Worm (Caenorhabditis elegans): ENCODE results near the gene T07E3.2.

The T07E3.2 gene

DNA sequence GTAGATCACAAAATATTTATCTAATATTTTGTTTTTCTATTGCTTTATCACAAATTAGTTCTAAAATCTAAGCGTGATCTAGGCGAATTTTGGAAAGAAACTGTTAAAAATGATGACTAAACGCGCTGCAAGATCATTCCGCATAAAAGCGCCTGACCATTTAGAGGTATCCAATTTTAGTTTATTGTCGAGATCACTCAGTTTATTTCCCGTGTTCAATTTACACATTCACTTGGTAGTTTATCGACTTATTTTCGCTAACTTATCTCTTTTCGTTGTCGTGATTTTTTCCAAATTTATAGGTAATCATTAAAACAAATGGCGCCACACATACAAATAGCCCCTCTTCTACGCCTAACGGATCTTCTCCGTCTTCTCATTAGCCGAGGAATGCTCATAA is at the start of gene T07E3.2:
T07E3.2 (plus strand) TSS at position 301 of the 400 bp plus-strand sequence.
- TF ChIP-seq W03F9.2 (tag; optimal IDR thresholded peaks at IDR 0.05) (no peak), dao-5 (tag; optimal IDR thresholded peaks at IDR 0.05) (no peak), him-1 (tag; optimal IDR thresholded peaks at IDR 0.05) (no peak)

DNA sequence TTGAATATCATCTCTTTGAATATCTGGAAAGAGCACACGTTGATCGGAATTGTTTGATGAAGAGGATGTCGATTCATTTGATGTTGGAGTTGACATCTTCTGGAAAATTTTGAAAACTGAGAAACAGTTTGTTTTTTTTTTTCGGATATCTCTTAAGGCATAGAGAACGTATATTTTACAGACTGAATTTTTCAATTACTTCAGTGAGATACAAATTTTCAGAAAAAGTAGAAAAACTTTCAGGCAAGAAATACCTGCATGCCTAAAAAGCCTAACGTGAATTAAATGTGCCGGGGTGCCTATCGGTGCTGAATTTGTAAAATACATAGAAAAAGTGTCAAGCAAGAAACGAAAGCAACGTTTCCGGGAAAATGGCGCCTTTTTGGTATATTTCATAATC is 49.8 kb upstream of the T07E3.2 start, which contains the start of gene zak-1:
zak-1 (minus strand) TSS at position 101 of the 400 bp plus-strand sequence.
- no peak for TF ChIP-seq W03F9.2 (tag; optimal IDR thresholded peaks at IDR 0.05)
- TF ChIP-seq dao-5 (tag; optimal IDR thresholded peaks at IDR 0.05), result no peak
- TF ChIP-seq him-1 (tag; optimal IDR thresholded peaks at IDR 0.05), result no peak

ce11 chrIII:6857390-6857848 is 49.1 kb upstream of the T07E3.2 start:
- TF ChIP-seq dao-5 (tag; optimal IDR thresholded peaks at IDR 0.05), result no peak
- TF ChIP-seq W03F9.2 (tag; optimal IDR thresholded peaks at IDR 0.05), result no peak
- TF ChIP-seq him-1 (tag; optimal IDR thresholded peaks at IDR 0.05), result no peak

ce11 chrIII:6859482-6859881 is 47.0 kb upstream of the T07E3.2 start, which contains the start of gene clec-158:
Gene clec-158 (minus strand): TSS chrIII:6859582.
- TF ChIP-seq dao-5 (tag; optimal IDR thresholded peaks at IDR 0.05) (no peak), him-1 (tag; optimal IDR thresholded peaks at IDR 0.05) (no peak), W03F9.2 (tag; optimal IDR thresholded peaks at IDR 0.05) (no peak)

DNA sequence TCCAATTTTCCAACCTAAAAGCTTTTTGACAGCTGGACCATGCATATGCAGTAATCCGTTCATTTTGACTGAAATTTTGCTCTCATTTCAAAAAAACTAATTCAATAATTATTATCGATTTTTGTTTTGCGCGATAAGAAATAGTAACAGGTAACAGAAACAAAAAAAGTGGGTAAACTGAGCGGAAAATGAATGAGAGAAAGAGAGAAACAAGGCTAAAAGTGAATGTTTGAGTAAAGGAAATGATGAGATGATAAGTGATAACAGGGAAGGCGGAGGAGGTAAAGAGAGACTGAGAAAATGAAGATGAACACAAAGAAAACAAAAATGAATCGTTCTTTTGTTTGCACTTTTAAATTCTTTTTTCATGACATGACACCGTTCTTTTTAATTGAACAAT is 42.6 kb upstream of the T07E3.2 start, which contains the start of gene sma-3:
sma-3 (minus strand) TSS at position 68 of the 400 bp plus-strand sequence.
- TF ChIP-seq him-1 (tag; optimal IDR thresholded peaks at IDR 0.05) (no peak), dao-5 (tag; optimal IDR thresholded peaks at IDR 0.05) (no peak), W03F9.2 (tag; optimal IDR thresholded peaks at IDR 0.05) (no peak)

- TF ChIP-seq W03F9.2 (tag; optimal IDR thresholded peaks at IDR 0.05) (no peak), dao-5 (tag; optimal IDR thresholded peaks at IDR 0.05) (no peak), him-1 (tag; optimal IDR thresholded peaks at IDR 0.05) (no peak)
Observed at ce11 chrIII:6869268-6869667, 37.2 kb upstream of the T07E3.2 start, which contains the start of the genes cra-1 and kbp-1. Gene cra-1 (minus strand): TSS chrIII:6869460. Gene kbp-1 (plus strand): TSS chrIII:6869633.

DNA sequence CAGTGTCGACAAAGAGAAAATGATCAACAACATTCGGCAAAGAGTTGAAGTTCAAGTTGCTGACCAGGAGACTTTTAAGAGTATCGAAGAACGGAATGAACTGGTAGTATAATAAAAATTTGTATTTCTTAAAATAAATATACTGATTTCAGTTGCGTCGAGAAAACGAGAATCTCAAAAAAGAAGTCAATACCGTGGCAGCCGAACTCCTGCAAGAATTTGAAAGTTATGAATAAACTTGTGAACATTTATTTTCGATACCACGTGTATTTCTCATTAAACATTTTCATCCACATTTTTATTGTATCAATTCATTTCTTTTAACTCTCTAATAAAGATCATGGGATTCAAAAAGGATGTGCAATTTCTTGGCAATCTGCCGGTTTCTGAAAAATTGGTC is 36.5 kb upstream of the T07E3.2 start, which contains the start of gene K04C2.8:
K04C2.8 (plus strand) TSS at position 301 of the 400 bp plus-strand sequence.
- no peak for TF ChIP-seq him-1 (tag; optimal IDR thresholded peaks at IDR 0.05)
- TF ChIP-seq W03F9.2 (tag; optimal IDR thresholded peaks at IDR 0.05), result no peak
- TF ChIP-seq dao-5 (tag; optimal IDR thresholded peaks at IDR 0.05), result no peak

DNA sequence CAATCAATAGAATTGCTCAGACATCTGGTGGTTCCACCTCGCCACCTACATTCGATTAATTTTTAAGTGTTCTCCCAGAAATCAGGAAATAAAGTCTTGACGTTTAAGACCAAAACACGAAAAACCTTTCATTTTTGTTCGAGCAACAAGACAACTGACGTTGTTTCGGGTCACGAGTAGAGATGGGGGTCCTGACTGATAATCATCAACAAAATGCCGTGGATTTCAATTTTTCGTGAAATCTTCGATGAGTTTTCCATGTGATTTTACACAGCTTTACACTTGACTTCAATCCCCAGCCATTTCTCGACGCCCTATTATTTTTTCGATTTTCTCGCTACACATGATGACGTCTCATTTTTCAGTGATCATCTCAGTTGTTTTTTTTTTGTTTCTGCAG is 35.4 kb upstream of the T07E3.2 start:
- TF ChIP-seq W03F9.2 (tag; optimal IDR thresholded peaks at IDR 0.05) (no peak), him-1 (tag; optimal IDR thresholded peaks at IDR 0.05) (no peak), dao-5 (tag; optimal IDR thresholded peaks at IDR 0.05) (no peak)

DNA sequence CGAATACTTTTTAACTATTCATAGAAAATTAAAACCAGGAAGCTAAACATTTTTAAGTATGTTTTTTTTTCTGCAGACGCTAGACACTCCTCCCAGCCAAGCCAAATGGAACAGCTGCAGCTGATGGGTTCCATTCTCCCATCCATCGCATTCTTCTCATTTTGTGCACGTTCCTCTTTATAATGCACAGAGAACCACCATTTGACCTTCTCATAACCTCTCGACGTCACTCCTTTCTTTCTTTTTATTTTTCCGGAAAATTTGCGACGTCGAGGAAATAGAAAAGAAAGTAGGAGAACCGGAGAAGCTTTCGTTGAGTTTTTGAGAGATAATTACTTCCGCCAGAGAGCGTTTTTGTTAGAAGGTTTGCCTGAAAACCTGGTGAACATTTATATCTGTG is 34.8 kb upstream of the T07E3.2 start:
- TF ChIP-seq him-1 (tag; optimal IDR thresholded peaks at IDR 0.05) (no peak), W03F9.2 (tag; optimal IDR thresholded peaks at IDR 0.05) (no peak), dao-5 (tag; optimal IDR thresholded peaks at IDR 0.05) (no peak)

- TF ChIP-seq dao-5 (tag; optimal IDR thresholded peaks at IDR 0.05), result no peak
- peak; percentile 4 for TF ChIP-seq him-1 (tag; optimal IDR thresholded peaks at IDR 0.05)
- TF ChIP-seq W03F9.2 (tag; optimal IDR thresholded peaks at IDR 0.05), result no peak
Observed at ce11 chrIII:6872534-6873150, 33.9 kb upstream of the T07E3.2 start, which contains the start of gene K04C2.3. Gene K04C2.3 (plus strand): TSS chrIII:6873089.

DNA sequence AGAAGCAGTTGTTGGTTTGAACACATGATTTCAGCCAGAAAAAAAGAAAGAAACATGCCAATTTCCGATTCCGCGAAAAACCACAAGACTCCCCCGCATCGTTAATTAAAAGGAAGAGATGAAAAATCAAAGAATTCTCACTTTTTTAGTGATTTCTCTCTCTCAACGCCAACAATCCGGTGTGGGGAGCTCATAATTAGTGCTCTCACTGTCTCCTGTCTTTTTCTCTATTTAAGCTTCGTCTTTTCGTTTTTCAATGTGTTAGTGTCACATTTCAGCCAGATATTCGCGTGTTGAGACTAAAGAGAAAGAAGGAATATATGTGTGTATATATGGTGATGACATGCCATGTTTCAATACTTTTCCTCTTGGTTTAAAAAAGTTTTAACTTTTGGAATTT is 32.8 kb upstream of the T07E3.2 start:
- no peak for TF ChIP-seq W03F9.2 (tag; optimal IDR thresholded peaks at IDR 0.05)
- TF ChIP-seq dao-5 (tag; optimal IDR thresholded peaks at IDR 0.05), result no peak
- peak; percentile 25 for TF ChIP-seq him-1 (tag; optimal IDR thresholded peaks at IDR 0.05)

- TF ChIP-seq him-1 (tag; optimal IDR thresholded peaks at IDR 0.05) (no peak), W03F9.2 (tag; optimal IDR thresholded peaks at IDR 0.05) (no peak), dao-5 (tag; optimal IDR thresholded peaks at IDR 0.05) (no peak)
Observed at ce11 chrIII:6880797-6881196, 25.7 kb upstream of the T07E3.2 start, which contains the start of gene K04C2.7. Gene K04C2.7 (plus strand): TSS chrIII:6881097.

ce11 chrIII:6881745-6882144 is 24.8 kb upstream of the T07E3.2 start:
- TF ChIP-seq dao-5 (tag; optimal IDR thresholded peaks at IDR 0.05) (no peak), W03F9.2 (tag; optimal IDR thresholded peaks at IDR 0.05) (no peak), him-1 (tag; optimal IDR thresholded peaks at IDR 0.05) (no peak)

DNA sequence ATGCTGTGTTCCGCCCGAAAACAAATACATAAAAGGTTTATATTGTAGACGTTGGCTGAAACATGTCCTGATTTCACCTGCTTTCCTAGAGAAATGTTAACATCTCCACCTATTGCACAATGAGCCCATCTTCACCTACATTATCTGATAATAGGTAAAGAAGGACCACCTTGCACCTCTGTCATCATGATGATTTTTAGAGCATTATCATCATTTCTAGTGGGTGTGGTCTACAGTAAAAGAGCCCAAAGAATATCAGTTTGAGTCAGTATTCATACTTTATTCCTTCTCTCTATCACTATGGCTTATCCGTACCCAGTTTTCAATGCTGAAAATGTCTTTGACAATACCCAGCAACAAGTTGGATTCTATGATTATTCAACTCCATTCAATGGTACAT is 22.3 kb upstream of the T07E3.2 start, which contains the start of gene med-2:
med-2 (plus strand) TSS at position 301 of the 400 bp plus-strand sequence.
- no peak for TF ChIP-seq dao-5 (tag; optimal IDR thresholded peaks at IDR 0.05)
- TF ChIP-seq him-1 (tag; optimal IDR thresholded peaks at IDR 0.05), result no peak
- no peak for TF ChIP-seq W03F9.2 (tag; optimal IDR thresholded peaks at IDR 0.05)
